Fruit fly (Drosophila melanogaster) whole organism, wandering third instar larva: ENCODE measurements around the gene ex.
"Not testable (repeated sequence)": the region's sequence is repeated elsewhere in the genome, so short reads cannot be mapped to it uniquely, and the experiment has no call there.

Experiments used
- br ChIP-seq: fragments of 200-800 bp; sonication (Bioruptor generic); optimal IDR thresholded peaks from 2 replicates; lab custom pipeline; 2016; ENCODE audit warnings: missing biosample characterization, missing genetic modification characterization
- sage ChIP-seq: fragments of 200-800 bp; sonication (Bioruptor generic); optimal IDR thresholded peaks from 2 replicates; lab custom pipeline; 2016; ENCODE audit warnings: missing biosample characterization, mild to moderate bottlenecking, missing genetic modification characterization
- usp ChIP-seq: fragments of >200 bp; optimal IDR thresholded peaks from 2 replicates; lab custom pipeline; 2017; ENCODE audit warnings: missing biosample characterization, missing genetic modification characterization
- woc ChIP-seq: sonication (Bioruptor generic); optimal IDR thresholded peaks from 2 replicates; lab custom pipeline; 2016; ENCODE audit warnings: missing biosample characterization, mild to moderate bottlenecking, missing genetic modification characterization

DNA sequence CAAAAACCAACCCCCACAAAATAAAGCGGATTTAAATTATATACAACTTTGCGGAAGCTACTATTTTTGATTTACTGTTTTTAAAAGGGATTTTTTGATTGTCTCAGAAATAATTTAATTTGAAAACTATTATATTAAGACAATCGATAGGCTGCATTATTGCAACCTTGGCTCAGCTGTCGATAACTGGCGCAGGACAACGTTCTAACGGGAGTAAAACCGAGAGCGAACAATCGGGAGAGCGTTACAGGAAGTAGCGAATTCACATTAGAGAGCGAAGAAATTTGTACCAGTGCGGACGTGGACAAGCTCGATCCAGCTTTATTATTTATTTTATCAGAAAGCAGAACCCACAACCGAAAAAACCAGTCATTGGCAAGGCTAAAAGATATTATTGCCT, 24.2 kb downstream of the ex start, which contains the start of gene CG4133:
- TF ChIP-seq usp, br, sage, woc (GFP tag; lab: Kevin White, UChicago): not testable (repeated sequence)
